Worm (Caenorhabditis elegans): ENCODE data around the gene ZK1010.8.
A peak's percentile ranks its signal among the peaks of the same experiment; 100 is the strongest.

The ZK1010.8 gene

DNA sequence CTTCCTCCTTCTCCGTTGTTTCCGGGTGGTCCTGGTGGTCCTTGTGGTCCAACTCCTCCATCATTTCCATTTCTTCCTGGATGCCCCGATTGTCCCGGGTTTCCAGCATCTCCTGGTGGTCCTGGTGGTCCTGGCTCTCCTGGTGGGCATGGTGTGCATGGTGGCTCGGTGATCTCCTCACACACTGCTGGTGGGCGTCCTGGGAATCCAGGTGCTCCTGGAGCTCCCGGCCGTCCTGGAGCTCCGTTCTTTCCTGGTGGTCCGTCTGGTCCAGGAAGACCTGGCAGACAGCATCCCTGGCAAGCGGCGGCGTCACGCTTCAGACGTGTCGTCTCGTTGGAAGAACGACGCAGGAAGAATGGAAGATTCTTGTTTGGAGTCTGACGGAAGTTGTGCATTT, 7.4 kb downstream of the ZK1010.8 start:
- no peak for TF ChIP-seq cog-1 (tag; optimal IDR thresholded peaks at IDR 0.05)
- no peak for TF ChIP-seq T22C8.4 (GFP tag; IDR thresholded peaks at IDR 0.05)
- no peak for TF ChIP-seq flt-1 (GFP tag; IDR thresholded peaks at IDR 0.05)
- TF ChIP-seq tab-1 (GFP tag; IDR thresholded peaks at IDR 0.05): no peak
- no peak for TF ChIP-seq ref-1 (GFP tag; conservative IDR thresholded peaks at IDR 0.05)
- no peak for TF ChIP-seq med-1 (GFP tag; optimal IDR thresholded peaks at IDR 0.05; ENCODE audit: insufficient read depth)
- TF ChIP-seq ztf-29 (GFP tag; IDR thresholded peaks at IDR 0.05): no peak
- no peak for TF ChIP-seq klf-2 (GFP tag; conservative IDR thresholded peaks at IDR 0.05)
- TF ChIP-seq ztf-23 (GFP tag; IDR thresholded peaks at IDR 0.05): no peak

DNA sequence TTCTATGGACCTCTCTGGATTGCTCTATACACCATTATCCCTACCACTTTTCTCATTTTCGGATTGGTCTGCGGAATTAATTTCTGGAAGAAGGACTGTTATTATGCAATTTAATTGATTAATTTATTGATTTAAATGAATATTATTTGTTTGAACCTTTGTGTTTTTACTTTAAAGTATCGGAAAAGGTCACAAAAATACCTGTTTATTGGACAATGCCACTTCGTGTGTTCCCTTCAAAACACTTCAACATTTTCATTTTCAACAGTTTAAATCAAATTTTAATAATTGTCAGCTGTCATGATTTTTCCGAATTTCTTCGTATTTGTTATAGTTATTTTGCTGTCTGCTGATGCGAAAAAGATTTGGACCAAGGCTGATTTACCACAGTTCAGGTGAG, 9.5 kb downstream of the ZK1010.8 start, which contains the start of gene ZK1010.12:
Gene ZK1010.12 (plus strand): TSS at position 301 of the 400 bp plus-strand sequence.
- TF ChIP-seq ztf-29 (GFP tag; IDR thresholded peaks at IDR 0.05): no peak
- no peak for TF ChIP-seq tab-1 (GFP tag; IDR thresholded peaks at IDR 0.05)
- TF ChIP-seq klf-2 (GFP tag; conservative IDR thresholded peaks at IDR 0.05): no peak
- TF ChIP-seq T22C8.4 (GFP tag; IDR thresholded peaks at IDR 0.05): no peak
- TF ChIP-seq ref-1 (GFP tag; conservative IDR thresholded peaks at IDR 0.05): no peak
- TF ChIP-seq med-1 (GFP tag; optimal IDR thresholded peaks at IDR 0.05; ENCODE audit: insufficient read depth): no peak
- no peak for TF ChIP-seq flt-1 (GFP tag; IDR thresholded peaks at IDR 0.05)
- no peak for TF ChIP-seq ztf-23 (GFP tag; IDR thresholded peaks at IDR 0.05)
- no peak for TF ChIP-seq cog-1 (tag; optimal IDR thresholded peaks at IDR 0.05)

DNA sequence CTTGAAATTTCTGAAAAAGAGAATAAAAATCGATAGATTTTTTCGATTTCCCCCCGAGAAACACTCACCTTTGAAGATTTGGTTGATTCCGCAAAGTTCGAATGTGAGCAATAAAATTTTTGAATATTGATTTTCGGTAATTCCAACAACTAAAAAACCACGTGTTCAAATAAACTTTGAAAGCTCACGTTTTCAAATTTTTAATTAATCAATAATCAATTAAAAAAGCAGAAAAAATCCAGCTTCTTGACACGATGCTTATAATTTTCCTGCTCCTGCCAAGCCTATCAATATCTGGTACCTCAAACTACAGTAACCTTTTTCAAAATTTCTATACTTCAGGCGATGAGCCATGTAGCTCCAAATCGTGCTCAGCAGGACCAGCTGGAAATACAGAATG, 13.1 kb downstream of the ZK1010.8 start, which contains the start of gene ZK1010.5:
Gene ZK1010.5 (minus strand): TSS at position 101 of the 400 bp plus-strand sequence.
- TF ChIP-seq T22C8.4 (GFP tag; IDR thresholded peaks at IDR 0.05) (0 out of 2 replicates have a peak, but pooled peaks have one; percentile 38), ztf-23 (GFP tag; IDR thresholded peaks at IDR 0.05) (no peak), flt-1 (GFP tag; IDR thresholded peaks at IDR 0.05) (no peak), tab-1 (GFP tag; IDR thresholded peaks at IDR 0.05) (no peak), ref-1 (GFP tag; conservative IDR thresholded peaks at IDR 0.05) (no peak)

DNA sequence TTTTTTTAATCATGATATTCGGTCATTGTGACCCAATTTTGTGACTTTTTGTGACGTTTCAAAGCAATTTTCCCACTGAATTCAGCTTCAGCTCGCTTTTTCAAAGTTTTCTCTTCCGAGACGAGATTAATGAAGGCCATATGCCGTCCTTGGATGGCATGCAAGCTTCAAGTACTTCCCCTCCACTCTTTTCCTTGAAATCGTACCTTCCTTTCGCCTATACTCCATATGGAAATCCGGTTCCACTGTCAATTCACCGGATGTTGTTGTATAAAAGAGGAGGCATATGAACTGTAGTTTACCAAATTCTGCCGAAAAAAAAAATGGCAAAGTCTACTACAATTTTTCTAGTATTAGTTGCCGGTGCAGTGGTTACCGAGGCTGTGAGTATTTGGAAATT, 19.7 kb downstream of the ZK1010.8 start, which contains the start of gene ZK1010.4:
Gene ZK1010.4 (plus strand): TSS at position 301 of the 400 bp plus-strand sequence.
- TF ChIP-seq tab-1 (GFP tag; IDR thresholded peaks at IDR 0.05): no peak
- TF ChIP-seq ref-1 (GFP tag; conservative IDR thresholded peaks at IDR 0.05): no peak
- TF ChIP-seq ztf-29 (GFP tag; IDR thresholded peaks at IDR 0.05): no peak
- TF ChIP-seq flt-1 (GFP tag; IDR thresholded peaks at IDR 0.05): no peak
- TF ChIP-seq ztf-23 (GFP tag; IDR thresholded peaks at IDR 0.05): no peak
- no peak for TF ChIP-seq cog-1 (tag; optimal IDR thresholded peaks at IDR 0.05)
- no peak for TF ChIP-seq T22C8.4 (GFP tag; IDR thresholded peaks at IDR 0.05)
- no peak for TF ChIP-seq klf-2 (GFP tag; conservative IDR thresholded peaks at IDR 0.05)
- no peak for TF ChIP-seq med-1 (GFP tag; optimal IDR thresholded peaks at IDR 0.05; ENCODE audit: insufficient read depth)

DNA sequence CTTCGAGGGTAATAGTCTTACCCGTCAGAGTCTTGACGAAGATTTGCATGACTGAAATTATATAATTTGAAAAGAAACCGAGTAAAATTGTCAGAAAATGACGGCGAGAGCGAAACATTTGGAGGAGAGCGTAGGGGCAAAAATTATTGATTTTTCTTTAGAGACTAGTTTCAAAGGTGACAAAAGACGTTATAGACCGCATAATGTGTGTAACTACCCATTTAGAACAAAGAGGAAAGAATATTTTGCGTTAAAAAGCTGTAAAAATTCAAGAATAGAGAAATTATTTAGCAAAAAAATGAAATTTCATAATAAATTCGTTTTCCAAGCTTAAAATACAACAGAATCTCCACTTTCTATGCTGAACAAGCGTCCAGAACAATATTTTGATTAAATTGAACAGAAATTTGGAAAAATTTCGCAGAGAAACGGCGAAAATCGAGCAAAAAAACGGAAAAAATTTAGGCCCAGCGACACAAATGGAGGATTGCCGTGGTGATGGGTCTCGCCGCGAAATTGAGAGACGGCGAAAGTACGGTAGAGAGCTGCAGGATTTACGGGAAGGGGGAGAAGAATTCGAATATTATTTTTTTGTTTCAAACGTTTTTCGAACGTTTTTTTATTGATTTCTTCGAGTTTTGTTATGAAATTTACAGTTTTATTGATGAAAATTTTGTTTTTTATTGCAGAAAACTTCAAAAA, 21.8 kb downstream of the ZK1010.8 start, which contains the start of the genes ubq-2 and frg-1:
Gene ubq-2 (minus strand): TSS at position 51 of the 702 bp plus-strand sequence.
Gene frg-1 (plus strand): TSS at position 690 of the 702 bp plus-strand sequence.
- TF ChIP-seq T22C8.4 (GFP tag; IDR thresholded peaks at IDR 0.05): peak; percentile 26; the same call in 1 of the 2 replicates
- TF ChIP-seq med-1 (GFP tag; optimal IDR thresholded peaks at IDR 0.05; ENCODE audit: insufficient read depth): no peak
- no peak for TF ChIP-seq ref-1 (GFP tag; conservative IDR thresholded peaks at IDR 0.05)
- no peak for TF ChIP-seq ztf-29 (GFP tag; IDR thresholded peaks at IDR 0.05)
- 0 out of 2 replicates have a peak, but pooled peaks have one; percentile 25 for TF ChIP-seq ztf-23 (GFP tag; IDR thresholded peaks at IDR 0.05)
- no peak for TF ChIP-seq tab-1 (GFP tag; IDR thresholded peaks at IDR 0.05)
- no peak for TF ChIP-seq klf-2 (GFP tag; conservative IDR thresholded peaks at IDR 0.05)
- TF ChIP-seq cog-1 (tag; optimal IDR thresholded peaks at IDR 0.05): peak; percentile 10
- no peak for TF ChIP-seq flt-1 (GFP tag; IDR thresholded peaks at IDR 0.05)

DNA sequence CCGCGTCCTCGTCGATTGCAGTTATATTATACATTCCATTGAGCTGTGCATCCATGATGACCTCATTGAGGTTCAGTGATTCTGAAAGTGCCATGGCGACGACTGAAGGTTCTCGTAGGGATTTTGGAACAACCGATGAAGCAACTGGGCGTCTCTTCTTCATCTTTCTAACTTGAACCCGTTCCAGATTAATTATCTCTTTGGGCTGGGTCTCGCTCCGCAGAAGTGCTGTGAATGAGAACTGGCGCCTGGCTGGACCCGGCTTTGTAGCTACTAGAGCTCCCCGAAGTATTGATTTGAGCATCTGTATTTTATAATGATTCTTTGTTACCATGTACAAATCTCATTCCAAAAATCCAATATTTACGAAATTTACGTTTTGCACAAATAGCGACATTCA, 22.9 kb downstream of the ZK1010.8 start, which contains the start of gene ZK1010.2:
Gene ZK1010.2 (minus strand): TSS at position 304 of the 400 bp plus-strand sequence.
- TF ChIP-seq cog-1 (tag; optimal IDR thresholded peaks at IDR 0.05) (no peak), klf-2 (GFP tag; conservative IDR thresholded peaks at IDR 0.05) (no peak), med-1 (GFP tag; optimal IDR thresholded peaks at IDR 0.05; ENCODE audit: insufficient read depth) (no peak), T22C8.4 (GFP tag; IDR thresholded peaks at IDR 0.05) (no peak), flt-1 (GFP tag; IDR thresholded peaks at IDR 0.05) (no peak), tab-1 (GFP tag; IDR thresholded peaks at IDR 0.05) (no peak), ref-1 (GFP tag; conservative IDR thresholded peaks at IDR 0.05) (no peak), ztf-23 (GFP tag; IDR thresholded peaks at IDR 0.05) (no peak), ztf-29 (GFP tag; IDR thresholded peaks at IDR 0.05) (no peak)

DNA sequence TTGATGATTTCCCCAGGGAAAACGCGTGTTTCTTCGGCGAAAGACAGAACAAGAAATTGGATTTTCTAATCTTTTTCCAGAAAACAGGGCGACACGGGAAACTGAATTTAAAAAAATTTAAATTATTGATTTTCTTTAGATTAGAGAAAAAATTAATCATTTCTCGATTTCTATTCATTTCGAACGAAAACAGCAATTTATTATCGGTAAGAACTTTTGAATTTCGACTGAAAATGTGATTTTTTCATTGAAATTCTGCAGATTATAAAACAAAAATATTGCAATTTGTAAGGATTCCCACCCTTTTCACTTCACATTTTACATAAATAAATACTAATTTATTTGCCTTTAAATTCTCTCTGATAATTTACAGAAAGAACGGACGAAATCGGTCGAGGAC, 28.1 kb downstream of the ZK1010.8 start, which contains the start of gene bckd-1A:
Gene bckd-1A (minus strand): TSS at position 101 of the 400 bp plus-strand sequence.
- no peak for TF ChIP-seq tab-1 (GFP tag; IDR thresholded peaks at IDR 0.05)
- no peak for TF ChIP-seq ref-1 (GFP tag; conservative IDR thresholded peaks at IDR 0.05)
- no peak for TF ChIP-seq T22C8.4 (GFP tag; IDR thresholded peaks at IDR 0.05)
- TF ChIP-seq med-1 (GFP tag; optimal IDR thresholded peaks at IDR 0.05; ENCODE audit: insufficient read depth): no peak
- no peak for TF ChIP-seq ztf-23 (GFP tag; IDR thresholded peaks at IDR 0.05)
- no peak for TF ChIP-seq ztf-29 (GFP tag; IDR thresholded peaks at IDR 0.05)
- no peak for TF ChIP-seq flt-1 (GFP tag; IDR thresholded peaks at IDR 0.05)

DNA sequence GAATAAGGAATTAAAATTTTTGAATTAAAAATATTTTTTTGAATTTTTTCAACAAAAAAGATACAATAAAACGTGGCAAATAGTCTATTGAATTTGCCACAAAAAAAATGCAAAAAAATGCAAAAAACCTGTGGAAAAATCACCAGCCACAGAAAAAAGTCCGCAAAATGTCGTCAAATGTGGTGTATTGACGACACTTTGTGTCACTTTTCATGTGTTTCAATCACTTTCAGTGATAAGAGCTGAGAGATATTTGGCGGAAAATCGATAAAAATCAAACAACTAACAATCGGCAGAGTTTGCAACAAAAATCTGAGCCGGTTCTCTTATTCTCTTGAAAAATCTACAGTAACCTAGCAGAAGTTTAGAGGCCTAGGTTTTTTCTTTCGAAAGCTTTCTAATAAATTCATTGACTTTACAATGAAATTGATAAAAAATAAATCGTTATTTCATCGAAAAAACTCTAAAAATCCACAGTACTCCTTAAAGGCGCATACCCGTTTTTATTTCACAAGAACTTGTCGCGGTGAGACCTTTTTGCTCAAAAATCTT, 28.6 kb downstream of the ZK1010.8 start:
- TF ChIP-seq ztf-29 (GFP tag; IDR thresholded peaks at IDR 0.05): no peak
- no peak for TF ChIP-seq T22C8.4 (GFP tag; IDR thresholded peaks at IDR 0.05)
- TF ChIP-seq flt-1 (GFP tag; IDR thresholded peaks at IDR 0.05): no peak
- no peak for TF ChIP-seq cog-1 (tag; optimal IDR thresholded peaks at IDR 0.05)
- TF ChIP-seq ref-1 (GFP tag; conservative IDR thresholded peaks at IDR 0.05): no peak
- no peak for TF ChIP-seq med-1 (GFP tag; optimal IDR thresholded peaks at IDR 0.05; ENCODE audit: insufficient read depth)
- no peak for TF ChIP-seq klf-2 (GFP tag; conservative IDR thresholded peaks at IDR 0.05)
- TF ChIP-seq tab-1 (GFP tag; IDR thresholded peaks at IDR 0.05): no peak
- no peak for TF ChIP-seq ztf-23 (GFP tag; IDR thresholded peaks at IDR 0.05)

DNA sequence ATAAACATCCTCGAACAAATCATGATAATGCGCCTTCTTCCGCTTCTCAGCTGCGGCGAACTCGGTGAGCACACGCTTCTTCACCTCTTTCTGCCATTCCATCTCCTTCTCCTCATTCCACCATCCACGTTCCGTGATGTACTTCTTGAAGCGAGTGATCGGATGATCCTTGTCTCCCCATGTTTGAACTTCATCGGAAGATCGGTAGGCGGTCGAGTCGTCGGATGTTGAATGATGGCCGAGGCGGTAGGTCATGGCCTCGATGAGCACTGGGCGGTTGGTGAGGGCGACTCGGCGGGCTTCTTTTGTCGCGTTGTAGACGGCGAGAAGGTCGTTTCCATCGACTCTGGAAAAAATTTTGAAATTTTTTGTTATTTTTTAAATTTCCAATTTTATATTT, 32.1 kb downstream of the ZK1010.8 start:
- no peak for TF ChIP-seq flt-1 (GFP tag; IDR thresholded peaks at IDR 0.05)

All from whole organism, midembryonic.